Worm (Caenorhabditis elegans) whole organism, early embryonic: ENCODE results near the gene wars-1.

Experiments
- B0310.2 ChIP-seq: sonication (generic microtip); optimal IDR thresholded peaks from 2 replicates; lab custom pipeline; 2016; ENCODE audit warnings: mild to moderate bottlenecking, missing genetic modification characterization, missing compliant biosample characterization
- F13C5.2 ChIP-seq: sonication (generic microtip); optimal IDR thresholded peaks from 2 replicates; lab custom pipeline; 2017; ENCODE audit warnings: mild to moderate bottlenecking, missing genetic modification characterization, inconsistent platforms, missing compliant biosample characterization
- aly-1 ChIP-seq: sonication (generic microtip); optimal IDR thresholded peaks from 2 replicates; lab custom pipeline; 2016; ENCODE audit warnings: missing genetic modification characterization, missing compliant biosample characterization
- ama-1 ChIP-seq: fragments of 150-350 bp; optimal IDR thresholded peaks from 2 replicates; lab custom pipeline; 2014
- ceh-13 ChIP-seq: fragments of 200-800 bp; sonication (Bioruptor generic); optimal IDR thresholded peaks from 2 replicates; lab custom pipeline; 2018; ENCODE audit warnings: mild to moderate bottlenecking, missing genetic modification characterization, missing compliant biosample characterization
- ceh-36 ChIP-seq: sonication (generic microtip); optimal IDR thresholded peaks from 2 replicates; lab custom pipeline; 2016; ENCODE audit warnings: missing genetic modification characterization, inconsistent platforms, missing compliant biosample characterization
- ets-7 ChIP-seq: sonication (generic microtip); optimal IDR thresholded peaks from 2 replicates; lab custom pipeline; 2016; ENCODE audit warnings: missing genotype, missing genetic modification characterization, missing compliant biosample characterization
- flt-1 ChIP-seq: fragments of 200-800 bp; sonication (Bioruptor generic); IDR thresholded peaks from 2 replicates; pipeline ENCODE4 v1.3.6; 2022; ENCODE audit warnings: missing genetic modification characterization, missing compliant biosample characterization
- hmbx-1 ChIP-seq: sonication (generic microtip); optimal IDR thresholded peaks from 2 replicates; lab custom pipeline; 2016; ENCODE audit warnings: mild to moderate bottlenecking, missing genetic modification characterization, missing compliant biosample characterization
- hmg-4 ChIP-seq: fragments of 200-800 bp; sonication (Bioruptor generic); optimal IDR thresholded peaks from 2 replicates; lab custom pipeline; 2018; ENCODE audit warnings: mild to moderate bottlenecking, missing genetic modification characterization, missing compliant biosample characterization
- hnd-1 ChIP-seq: sonication (generic microtip); optimal IDR thresholded peaks from 2 replicates; lab custom pipeline; 2016; ENCODE audit warnings: missing genetic modification characterization, missing compliant biosample characterization
- pes-1 ChIP-seq: fragments of 200-800 bp; sonication (Bioruptor generic); IDR thresholded peaks from 2 replicates; pipeline ENCODE4 v1.3.6; 2022; ENCODE audit warnings: missing genetic modification reagents, missing genetic modification characterization, missing compliant biosample characterization
- scrt-1 ChIP-seq: fragments of 200-800 bp; sonication (Bioruptor generic); IDR thresholded peaks from 2 replicates; pipeline ENCODE4 v1.3.6; 2022; ENCODE audit warnings: missing genetic modification characterization, missing compliant biosample characterization
- sea-1 ChIP-seq: fragments of 200-800 bp; sonication (Bioruptor generic); conservative IDR thresholded peaks from 2 replicates; pipeline ENCODE4 v1.3.6; 2022; ENCODE audit warnings: missing genetic modification characterization, missing compliant biosample characterization
- tbx-11 ChIP-seq: fragments of 200-800 bp; sonication (Bioruptor generic); IDR thresholded peaks from 2 replicates; pipeline ENCODE4 v1.3.6; 2022; ENCODE audit warnings: missing genetic modification characterization, missing compliant biosample characterization
- tbx-37 ChIP-seq: fragments of 200-800 bp; sonication (Bioruptor generic); conservative IDR thresholded peaks from 2 replicates; pipeline ENCODE4 v1.3.6; 2022; ENCODE audit warnings: missing genetic modification reagents, missing genetic modification characterization, missing compliant biosample characterization
- tra-4 ChIP-seq: sonication (generic microtip); optimal IDR thresholded peaks from 2 replicates; lab custom pipeline; 2017; ENCODE audit warnings: missing genetic modification characterization, missing compliant biosample characterization

Gene wars-1

ce11 chrV:18859121-18859520, at the start of gene wars-1:
wars-1 (minus strand) TSS chrV:18859221.
- TF ChIP-seq hmbx-1 (tag; lab: Kevin White, UChicago) (no peak), ceh-13 (GFP tag; lab: Kevin White, UChicago) (no peak), flt-1 (GFP tag; lab: Robert Waterston, UW) (no peak), F13C5.2 (tag; lab: Kevin White, UChicago) (no peak), tbx-11 (GFP tag; lab: Robert Waterston, UW) (no peak), tra-4 (no peak), B0310.2 (tag; lab: Kevin White, UChicago) (no peak)

ce11 chrV:18907519-18907918, 48.5 kb upstream of the wars-1 start:
- TF ChIP-seq aly-1 (tag; lab: Kevin White, UChicago), result no peak

- TF ChIP-seq hmbx-1 (tag; lab: Kevin White, UChicago), result no peak
- TF ChIP-seq tbx-37 (GFP tag; lab: Robert Waterston, UW), result no peak
- TF ChIP-seq tra-4, result no peak
- no peak for TF ChIP-seq tbx-11 (GFP tag; lab: Robert Waterston, UW)
- TF ChIP-seq hmg-4 (GFP tag; lab: Kevin White, UChicago), result no peak
- no peak for TF ChIP-seq ceh-36 (tag; lab: Kevin White, UChicago)
- no peak for TF ChIP-seq scrt-1 (GFP tag; lab: Robert Waterston, UW)
- TF ChIP-seq ets-7 (tag; lab: Kevin White, UChicago), result no peak
- no peak for TF ChIP-seq B0310.2 (tag; lab: Kevin White, UChicago)
- TF ChIP-seq ceh-13 (GFP tag; lab: Kevin White, UChicago), result no peak
- TF ChIP-seq sea-1 (GFP tag; lab: Robert Waterston, UW), result no peak
- TF ChIP-seq hnd-1, result no peak
- TF ChIP-seq aly-1 (tag; lab: Kevin White, UChicago), result no peak
- TF ChIP-seq ama-1, result no peak
- TF ChIP-seq F13C5.2 (tag; lab: Kevin White, UChicago), result no peak
- TF ChIP-seq flt-1 (GFP tag; lab: Robert Waterston, UW), result no peak
- no peak for TF ChIP-seq pes-1 (GFP tag; lab: Robert Waterston, UW)
These were observed 44.5 kb upstream of the wars-1 start, which contains the start of gene mihp-2 for ce11 chrV:18903472-18903871. mihp-2 (plus strand) TSS chrV:18903772.

ce11 chrV:18901530-18901929, 42.5 kb upstream of the wars-1 start:
- TF ChIP-seq flt-1 (GFP tag; lab: Robert Waterston, UW) (no peak), F13C5.2 (tag; lab: Kevin White, UChicago) (no peak), hnd-1 (no peak), ceh-13 (GFP tag; lab: Kevin White, UChicago) (no peak), tbx-11 (GFP tag; lab: Robert Waterston, UW) (no peak), pes-1 (GFP tag; lab: Robert Waterston, UW) (no peak), ets-7 (tag; lab: Kevin White, UChicago) (no peak), sea-1 (GFP tag; lab: Robert Waterston, UW) (no peak), tbx-37 (GFP tag; lab: Robert Waterston, UW) (no peak), tra-4 (no peak), aly-1 (tag; lab: Kevin White, UChicago) (no peak), scrt-1 (GFP tag; lab: Robert Waterston, UW) (no peak)

ce11 chrV:18900437-18900836, 41.4 kb upstream of the wars-1 start, which contains the start of gene nhr-243:
nhr-243 (minus strand) TSS chrV:18900537.
- TF ChIP-seq pes-1 (GFP tag; lab: Robert Waterston, UW), result no peak
- no peak for TF ChIP-seq hnd-1
- TF ChIP-seq ets-7 (tag; lab: Kevin White, UChicago), result no peak
- TF ChIP-seq ceh-13 (GFP tag; lab: Kevin White, UChicago), result no peak
- no peak for TF ChIP-seq sea-1 (GFP tag; lab: Robert Waterston, UW)
- no peak for TF ChIP-seq scrt-1 (GFP tag; lab: Robert Waterston, UW)
- TF ChIP-seq ama-1, result no peak
- no peak for TF ChIP-seq tra-4

- TF ChIP-seq B0310.2 (tag; lab: Kevin White, UChicago) (no peak), ceh-36 (tag; lab: Kevin White, UChicago) (no peak), flt-1 (GFP tag; lab: Robert Waterston, UW) (no peak), hmbx-1 (tag; lab: Kevin White, UChicago) (no peak)
These were observed 35.9 kb upstream of the wars-1 start, which contains the start of gene emb-4 for ce11 chrV:18894924-18895388. emb-4 (minus strand) TSS chrV:18894974.

ce11 chrV:18873833-18874232, 14.8 kb upstream of the wars-1 start, which contains the start of gene ceh-51:
ceh-51 (plus strand) TSS chrV:18874133.
- no peak for TF ChIP-seq F13C5.2 (tag; lab: Kevin White, UChicago)
- no peak for TF ChIP-seq ceh-13 (GFP tag; lab: Kevin White, UChicago)
- no peak for TF ChIP-seq B0310.2 (tag; lab: Kevin White, UChicago)
- no peak for TF ChIP-seq hmbx-1 (tag; lab: Kevin White, UChicago)
- TF ChIP-seq ets-7 (tag; lab: Kevin White, UChicago), result no peak
- no peak for TF ChIP-seq flt-1 (GFP tag; lab: Robert Waterston, UW)
- no peak for TF ChIP-seq ama-1
- TF ChIP-seq sea-1 (GFP tag; lab: Robert Waterston, UW), result no peak

ce11 chrV:18870955-18871354, 11.9 kb upstream of the wars-1 start:
- TF ChIP-seq ceh-36 (tag; lab: Kevin White, UChicago) (no peak), sea-1 (GFP tag; lab: Robert Waterston, UW) (no peak), tbx-11 (GFP tag; lab: Robert Waterston, UW) (no peak), flt-1 (GFP tag; lab: Robert Waterston, UW) (no peak), pes-1 (GFP tag; lab: Robert Waterston, UW) (no peak), hnd-1 (no peak), tra-4 (no peak), hmbx-1 (tag; lab: Kevin White, UChicago) (no peak), aly-1 (tag; lab: Kevin White, UChicago) (no peak)
